Fruit fly (Drosophila melanogaster) whole organism, embryonic: ENCODE measurements around the gene mRpS7.

Experiments used
- Atf6 ChIP-seq: fragments of 200-800 bp; sonication (Bioruptor generic); IDR thresholded peaks from 2 replicates; pipeline ENCODE4 v1.3.6; 2022; ENCODE audit warnings: missing biosample characterization, missing genetic modification characterization
- BtbVII ChIP-seq: fragments of 200-800 bp; sonication (Bioruptor generic); optimal IDR thresholded peaks from 3 replicates; lab custom pipeline; 2017; ENCODE audit warnings: missing biosample characterization, mild to moderate bottlenecking, missing genetic modification characterization
- CG10267 ChIP-seq: fragments of 200-800 bp; sonication (Bioruptor generic); optimal IDR thresholded peaks from 2 replicates; lab custom pipeline; 2018; ENCODE audit warnings: missing biosample characterization, mild to moderate bottlenecking, missing genetic modification characterization, moderate library complexity
- CG10321 ChIP-seq: fragments of 200-800 bp; sonication (Bioruptor generic); IDR thresholded peaks from 2 replicates; pipeline ENCODE4 v1.3.6; 2022; ENCODE audit warnings: missing biosample characterization, missing genetic modification characterization
- CG12219 ChIP-seq: fragments of 200-800 bp; sonication (Bioruptor generic); optimal IDR thresholded peaks from 3 replicates; lab custom pipeline; 2018; ENCODE audit warnings: missing biosample characterization, mild to moderate bottlenecking, missing genetic modification characterization
- CG12391 ChIP-seq: fragments of 200-800 bp; sonication (Bioruptor generic); optimal IDR thresholded peaks from 3 replicates; lab custom pipeline; 2018; ENCODE audit warnings: missing biosample characterization, mild to moderate bottlenecking, missing genetic modification characterization, moderate library complexity
- CG17385 ChIP-seq: fragments of 200-800 bp; sonication (Bioruptor generic); optimal IDR thresholded peaks from 3 replicates; lab custom pipeline; 2018; ENCODE audit warnings: missing biosample characterization, mild to moderate bottlenecking, missing genetic modification characterization
- CG1792 ChIP-seq: fragments of 200-800 bp; sonication (Bioruptor generic); optimal IDR thresholded peaks from 2 replicates; lab custom pipeline; 2016; ENCODE audit warnings: missing biosample characterization, missing genetic modification characterization
- CG1832 ChIP-seq: fragments of 200-800 bp; sonication (Bioruptor generic); optimal IDR thresholded peaks from 2 replicates; lab custom pipeline; 2017; ENCODE audit warnings: missing biosample characterization, mild to moderate bottlenecking, missing genetic modification characterization, inconsistent platforms
- CG31441 ChIP-seq: fragments of 200-800 bp; sonication (Bioruptor generic); IDR thresholded peaks from 2 replicates; pipeline ENCODE4 v1.3.6; 2022; ENCODE audit warnings: missing biosample characterization, missing genetic modification characterization
- CG32772 ChIP-seq: fragments of 200-800 bp; sonication (Bioruptor generic); IDR thresholded peaks from 2 replicates; pipeline ENCODE4 v1.3.6; 2022; ENCODE audit warnings: missing biosample characterization, missing genetic modification characterization
- CG33213 ChIP-seq: fragments of 200-800 bp; sonication (Bioruptor generic); optimal IDR thresholded peaks from 3 replicates; lab custom pipeline; 2016; ENCODE audit warnings: missing biosample characterization, missing genetic modification characterization
- CG3407 ChIP-seq: fragments of 200-800 bp; sonication (Bioruptor generic); optimal IDR thresholded peaks from 2 replicates; lab custom pipeline; 2018; ENCODE audit warnings: missing biosample characterization, mild to moderate bottlenecking, missing genetic modification characterization
- CG4854 ChIP-seq: fragments of 200-800 bp; sonication (Bioruptor generic); optimal IDR thresholded peaks from 2 replicates; lab custom pipeline; 2016; ENCODE audit warnings: missing biosample characterization, missing genetic modification characterization, inconsistent platforms
- CG6254 ChIP-seq: fragments of 200-800 bp; sonication (Bioruptor generic); optimal IDR thresholded peaks from 3 replicates; lab custom pipeline; 2017; ENCODE audit warnings: mild to moderate bottlenecking, missing biosample characterization, missing genetic modification reagents, missing genetic modification characterization
- CG6813 ChIP-seq: fragments of 200-800 bp; sonication (Bioruptor generic); optimal IDR thresholded peaks from 2 replicates; lab custom pipeline; 2017; ENCODE audit warnings: missing biosample characterization, missing genetic modification characterization, mild to moderate bottlenecking, moderate library complexity, missing genetic modification reagents
- CG7963 ChIP-seq: fragments of 200-800 bp; sonication (Bioruptor generic); IDR thresholded peaks from 3 replicates; pipeline ENCODE4 v1.3.6; 2022; ENCODE audit warnings: missing biosample characterization, missing genetic modification characterization; ENCODE audit not compliant: partially characterized antibody
- CG8281 ChIP-seq: fragments of 200-800 bp; sonication (Bioruptor generic); optimal IDR thresholded peaks from 2 replicates; lab custom pipeline; 2018; ENCODE audit warnings: missing biosample characterization, mild to moderate bottlenecking, missing genetic modification characterization, moderate library complexity
- CG8478 ChIP-seq: fragments of >200 bp; optimal IDR thresholded peaks from 2 replicates; lab custom pipeline; 2018
- CG8765 ChIP-seq: fragments of 200-800 bp; sonication (Bioruptor generic); IDR thresholded peaks from 2 replicates; pipeline ENCODE4 v1.3.6; 2022; ENCODE audit warnings: missing biosample characterization, missing genetic modification characterization
- CG9876 ChIP-seq: fragments of 200-800 bp; sonication (Bioruptor generic); optimal IDR thresholded peaks from 2 replicates; lab custom pipeline; 2016; ENCODE audit warnings: missing biosample characterization, missing genetic modification characterization
- CHES-1-like ChIP-seq: fragments of 200-800 bp; sonication (Bioruptor generic); optimal IDR thresholded peaks from 2 replicates; lab custom pipeline; 2016; ENCODE audit warnings: missing biosample characterization, missing genetic modification characterization
- Camta ChIP-seq: fragments of 200-800 bp; sonication (Bioruptor generic); optimal IDR thresholded peaks from 2 replicates; lab custom pipeline; 2016; ENCODE audit warnings: missing biosample characterization, missing genetic modification characterization
- Dref ChIP-seq: fragments of 200-800 bp; sonication (Bioruptor generic); IDR thresholded peaks from 2 replicates; pipeline ENCODE4 v1.3.6; 2022; ENCODE audit warnings: missing biosample characterization, missing genetic modification characterization
- H2.0 ChIP-seq: fragments of 200-800 bp; sonication (Bioruptor generic); IDR thresholded peaks from 2 replicates; pipeline ENCODE4 v1.3.6; 2022; ENCODE audit warnings: missing biosample characterization, missing genetic modification characterization
- HmgD ChIP-seq: fragments of 200-800 bp; sonication (Bioruptor generic); optimal IDR thresholded peaks from 3 replicates; lab custom pipeline; 2016; ENCODE audit warnings: missing biosample characterization, missing genetic modification characterization
- Lpt ChIP-seq: fragments of >200 bp; optimal IDR thresholded peaks from 2 replicates; lab custom pipeline; 2018; ENCODE audit warnings: missing biosample characterization, missing genetic modification characterization
- Med ChIP-seq: fragments of 200-800 bp; sonication (Bioruptor generic); peaks from one replicate; lab custom pipeline; 2016; ENCODE audit warnings: missing biosample characterization, missing genetic modification characterization, mild to moderate bottlenecking, inconsistent platforms, moderate library complexity
- Myb ChIP-seq: fragments of 200-800 bp; sonication (Bioruptor generic); optimal IDR thresholded peaks from 2 replicates; lab custom pipeline; 2016; ENCODE audit warnings: missing biosample characterization, missing genetic modification characterization
- NC2α ChIP-seq: fragments of 200-800 bp; sonication (Bioruptor generic); optimal IDR thresholded peaks from 2 replicates; lab custom pipeline; 2016; ENCODE audit warnings: missing biosample characterization, missing genetic modification characterization
- NK7.1 ChIP-seq: fragments of 200-800 bp; sonication (Bioruptor generic); optimal IDR thresholded peaks from 3 replicates; lab custom pipeline; 2016; ENCODE audit warnings: missing biosample characterization, missing genetic modification characterization
- Nf-YB ChIP-seq: fragments of 200-800 bp; sonication (Bioruptor generic); optimal IDR thresholded peaks from 3 replicates; lab custom pipeline; 2019; ENCODE audit warnings: missing biosample characterization, mild to moderate bottlenecking, missing genetic modification characterization, moderate library complexity
- Optix ChIP-seq: fragments of 200-800 bp; sonication (Bioruptor generic); IDR thresholded peaks from 3 replicates; pipeline ENCODE4 v1.3.6; 2022; ENCODE audit warnings: missing biosample characterization, missing genetic modification characterization
- Scr ChIP-seq: fragments of 200-800 bp; sonication (Bioruptor generic); IDR thresholded peaks from 2 replicates; pipeline ENCODE4 v1.3.6; 2022; ENCODE audit warnings: missing biosample characterization, missing genetic modification characterization; ENCODE audit not compliant: partially characterized antibody
- Side ChIP-seq: fragments of 200-800 bp; sonication (Bioruptor generic); optimal IDR thresholded peaks from 2 replicates; lab custom pipeline; 2016; ENCODE audit warnings: missing biosample characterization, missing genetic modification characterization
- Sry-β ChIP-seq: fragments of 200-800 bp; sonication (Bioruptor generic); optimal IDR thresholded peaks from 2 replicates; lab custom pipeline; 2018; ENCODE audit warnings: missing biosample characterization, mild to moderate bottlenecking, missing genetic modification characterization, moderate library complexity
- bowl ChIP-seq: fragments of 200-800 bp; sonication (Bioruptor generic); IDR thresholded peaks from 2 replicates; pipeline ENCODE4 v1.3.6; 2022; ENCODE audit warnings: missing biosample characterization, missing genetic modification characterization
- chif ChIP-seq, 2 experiments: fragments of 200-800 bp; sonication (Bioruptor generic); optimal IDR thresholded peaks; 3 replicates each; lab custom pipeline; 2016; ENCODE audit warnings: missing biosample characterization in 2 of 2, missing genetic modification characterization in 2 of 2
- fd102C ChIP-seq: fragments of 200-800 bp; sonication (Bioruptor generic); optimal IDR thresholded peaks from 2 replicates; lab custom pipeline; 2018; ENCODE audit warnings: missing biosample characterization, mild to moderate bottlenecking, missing genetic modification characterization, moderate library complexity
- fd3F ChIP-seq: fragments of 200-800 bp; sonication (Bioruptor generic); optimal IDR thresholded peaks from 2 replicates; lab custom pipeline; 2018; ENCODE audit warnings: missing biosample characterization, mild to moderate bottlenecking, missing genetic modification characterization, moderate library complexity
- gem ChIP-seq: fragments of 200-800 bp; sonication (Bioruptor generic); optimal IDR thresholded peaks from 2 replicates; lab custom pipeline; 2019; ENCODE audit warnings: missing biosample characterization, mild to moderate bottlenecking, missing genetic modification characterization, moderate library complexity
- gt ChIP-seq: fragments of 200-800 bp; sonication (Bioruptor generic); IDR thresholded peaks from 2 replicates; pipeline ENCODE4 v1.3.6; 2022; ENCODE audit warnings: missing biosample characterization, missing genetic modification characterization
- klu ChIP-seq: fragments of 200-800 bp; sonication (Bioruptor generic); IDR thresholded peaks from 2 replicates; pipeline ENCODE4 v1.3.6; 2022; ENCODE audit warnings: missing biosample characterization, missing genetic modification characterization
- nmo ChIP-seq: fragments of 200-800 bp; sonication (Bioruptor generic); optimal IDR thresholded peaks from 2 replicates; lab custom pipeline; 2018; ENCODE audit warnings: missing biosample characterization, mild to moderate bottlenecking, missing genetic modification characterization, moderate library complexity
- oc ChIP-seq: fragments of 200-800 bp; sonication (Bioruptor generic); optimal IDR thresholded peaks from 2 replicates; lab custom pipeline; 2018; ENCODE audit warnings: missing biosample characterization, mild to moderate bottlenecking, missing genetic modification characterization, moderate library complexity
- peb ChIP-seq: fragments of 200-800 bp; sonication (Bioruptor generic); IDR thresholded peaks from 2 replicates; pipeline ENCODE4 v1.3.6; 2022; ENCODE audit warnings: missing biosample characterization, missing genetic modification characterization
- scrt ChIP-seq: fragments of 200-800 bp; sonication (Bioruptor generic); optimal IDR thresholded peaks from 2 replicates; lab custom pipeline; 2018; ENCODE audit warnings: missing biosample characterization, mild to moderate bottlenecking, missing genetic modification characterization, moderate library complexity
- tll ChIP-seq, 2 experiments: fragments of 200-800 bp in 1 of 2; fragments of >200 bp in 1 of 2; sonication (Bioruptor generic) in 1 of 2; optimal IDR thresholded peaks; 2 replicates each; lab custom pipeline; 2017 to 2019; ENCODE audit warnings: missing biosample characterization in 2 of 2, missing genetic modification characterization in 2 of 2, mild to moderate bottlenecking in 1 of 2, moderate library complexity in 1 of 2
- trem ChIP-seq: fragments of 200-800 bp; optimal IDR thresholded peaks from 3 replicates; lab custom pipeline; 2019; ENCODE audit warnings: missing biosample characterization, mild to moderate bottlenecking, missing genetic modification characterization, moderate library complexity
- tup ChIP-seq: fragments of 200-800 bp; sonication (Bioruptor generic); optimal IDR thresholded peaks from 2 replicates; lab custom pipeline; 2016; ENCODE audit warnings: missing biosample characterization, mild to moderate bottlenecking, missing genetic modification characterization, moderate library complexity
- zfh2 ChIP-seq: fragments of 200-800 bp; sonication (Bioruptor generic); optimal IDR thresholded peaks from 2 replicates; lab custom pipeline; 2016; ENCODE audit warnings: missing biosample characterization, missing genetic modification characterization

mRpS7 gene

dm6 chr2L:10362408-10363067, 23.9 kb upstream of the mRpS7 start, which contains the start of the genes Cand1 and pim (continued):
- TF ChIP-seq BtbVII (GFP tag; lab: Kevin White, UChicago), result no peak
- TF ChIP-seq CG12391, result peak; percentile 59
- TF ChIP-seq CG12219, result no peak
- no peak for TF ChIP-seq Lpt (GFP tag; lab: Kevin White, UChicago)
- no peak for TF ChIP-seq bowl (GFP tag; lab: Robert Waterston, UW)
- TF ChIP-seq H2.0 (GFP tag; lab: Robert Waterston, UW), result no peak
- no peak for TF ChIP-seq tll (GFP tag; optimal IDR thresholded peaks at IDR 0.05; lab: Kevin White, UChicago)
- no peak for TF ChIP-seq HmgD (GFP tag; lab: Kevin White, UChicago)
- no peak for TF ChIP-seq CG33213 (GFP tag; lab: Kevin White, UChicago)
- no peak for TF ChIP-seq CG31441 (GFP tag; lab: Robert Waterston, UW)
- no peak for TF ChIP-seq Sry-β (GFP tag; lab: Kevin White, UChicago)
- TF ChIP-seq CHES-1-like (GFP tag; lab: Kevin White, UChicago), result no peak
- no peak for TF ChIP-seq Nf-YB (GFP tag; lab: Kevin White, UChicago)
- TF ChIP-seq CG17385 (GFP tag; lab: Kevin White, UChicago), result no peak
- no peak for TF ChIP-seq CG4854 (GFP tag; lab: Kevin White, UChicago)
- TF ChIP-seq CG1792 (GFP tag; lab: Kevin White, UChicago), result no peak
- TF ChIP-seq CG8281 (tag; lab: Kevin White, UChicago), result no peak
- TF ChIP-seq Med (GFP tag; lab: Kevin White, UChicago), result peak; percentile 17
- TF ChIP-seq Camta (GFP tag; lab: Kevin White, UChicago), result no peak
- TF ChIP-seq nmo, result peak; percentile 73
- TF ChIP-seq gem (tag; lab: Kevin White, UChicago), result no peak
- no peak for TF ChIP-seq CG32772 (GFP tag; lab: Robert Waterston, UW)
- TF ChIP-seq CG10267 (tag; lab: Kevin White, UChicago), result peak; percentile 54
- TF ChIP-seq CG1832 (GFP tag; lab: Kevin White, UChicago), result no peak
- TF ChIP-seq Atf6 (GFP tag; lab: Robert Waterston, UW), result no peak
- no peak for TF ChIP-seq Optix (GFP tag; lab: Robert Waterston, UW)
- no peak for TF ChIP-seq Side (GFP tag; lab: Kevin White, UChicago)
- no peak for TF ChIP-seq chif (GFP tag; optimal IDR thresholded peaks at IDR 0.05; lab: Kevin White, UChicago)
- no peak for TF ChIP-seq zfh2 (GFP tag; lab: Kevin White, UChicago)
- no peak for TF ChIP-seq peb (GFP tag; lab: Robert Waterston, UW)
- TF ChIP-seq scrt (GFP tag; lab: Kevin White, UChicago), result no peak
- peak; percentile 80 for TF ChIP-seq Scr
- TF ChIP-seq CG10321 (GFP tag; lab: Robert Waterston, UW), result no peak
- no peak for TF ChIP-seq klu (GFP tag; lab: Robert Waterston, UW)
- TF ChIP-seq tup (GFP tag; lab: Kevin White, UChicago), result no peak
- TF ChIP-seq CG6254 (GFP tag; lab: Kevin White, UChicago), result no peak
- no peak for TF ChIP-seq CG3407 (GFP tag; lab: Kevin White, UChicago)
- TF ChIP-seq NK7.1 (GFP tag; lab: Kevin White, UChicago), result no peak
- no peak for TF ChIP-seq NC2α (GFP tag; lab: Kevin White, UChicago)
- no peak for TF ChIP-seq oc (tag; lab: Kevin White, UChicago)
- no peak for TF ChIP-seq CG8478 (lab: Kevin White, UChicago)
- TF ChIP-seq CG6813 (GFP tag; lab: Kevin White, UChicago), result no peak
- no peak for TF ChIP-seq Myb (GFP tag; lab: Kevin White, UChicago)
- peak; percentile 42; the same call in 1 of the 2 replicates for TF ChIP-seq Dref (GFP tag; lab: Robert Waterston, UW)
- no peak for TF ChIP-seq CG8765 (GFP tag; lab: Robert Waterston, UW)
- TF ChIP-seq fd3F (GFP tag; lab: Kevin White, UChicago), result no peak
- TF ChIP-seq fd102C (GFP tag; lab: Kevin White, UChicago), result no peak
- peak; percentile 36; the same call in 1 of the 3 replicates for TF ChIP-seq CG7963
- TF ChIP-seq trem, result peak; percentile 81
- no peak for TF ChIP-seq gt (GFP tag; lab: Robert Waterston, UW)
- TF ChIP-seq CG9876 (GFP tag; lab: Kevin White, UChicago), result no peak
